Fruit fly (Drosophila melanogaster): ENCODE data around the gene RhoGEF3.

RhoGEF3 gene

DNA sequence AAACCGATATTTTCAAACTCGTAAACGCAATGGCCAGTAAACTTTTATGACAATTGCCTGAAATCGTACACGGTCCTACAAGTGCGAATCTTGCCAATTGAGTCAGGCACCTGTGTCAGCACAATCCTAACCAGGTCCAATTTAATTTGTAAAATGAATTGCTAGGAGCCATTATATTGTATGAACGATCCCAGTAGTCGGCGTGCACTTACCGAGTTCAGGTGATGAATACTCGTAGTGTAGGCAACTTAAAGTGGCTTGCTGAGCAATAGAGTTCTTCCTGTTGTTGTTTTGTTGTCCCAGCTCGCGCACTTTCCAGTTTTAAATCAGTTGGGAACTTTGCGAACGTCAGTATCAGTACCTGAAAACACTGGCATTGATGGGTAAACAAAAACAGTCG lies 63.3 kb downstream of the RhoGEF3 start:
- no peak for TF ChIP-seq Fer3 (tag; optimal IDR thresholded peaks at IDR 0.05)
- no peak for TF ChIP-seq sob (GFP tag; IDR thresholded peaks at IDR 0.05)
- TF ChIP-seq Oli (tag; optimal IDR thresholded peaks at IDR 0.05): no peak
- TF ChIP-seq dmrt11E (tag; optimal IDR thresholded peaks at IDR 0.05): no peak
- TF ChIP-seq pfk (GFP tag; optimal IDR thresholded peaks at IDR 0.05): no peak
- TF ChIP-seq HmgD (GFP tag; optimal IDR thresholded peaks at IDR 0.05): no peak
- no peak for TF ChIP-seq CG2129 (GFP tag; IDR thresholded peaks at IDR 0.05; ENCODE audit: partially characterized antibody)
- no peak for TF ChIP-seq CG10209 (GFP tag; optimal IDR thresholded peaks at IDR 0.05)
- no peak for TF ChIP-seq Sry-β (GFP tag; optimal IDR thresholded peaks at IDR 0.05)
- TF ChIP-seq odd (GFP tag; optimal IDR thresholded peaks at IDR 0.05): no peak
- TF ChIP-seq CG31224 (GFP tag; IDR thresholded peaks at IDR 0.05): no peak
- no peak for TF ChIP-seq lola (GFP tag; optimal IDR thresholded peaks at IDR 0.05)
- no peak for TF ChIP-seq CG16863 (GFP tag; optimal IDR thresholded peaks at IDR 0.05)
- no peak for TF ChIP-seq CG32767 (GFP tag; IDR thresholded peaks at IDR 0.05)
- no peak for TF ChIP-seq ato (GFP tag; IDR thresholded peaks at IDR 0.05; ENCODE audit: partially characterized antibody)
- TF ChIP-seq seq (GFP tag; IDR thresholded peaks at IDR 0.05): no peak
- no peak for TF ChIP-seq CG11247 (GFP tag; IDR thresholded peaks at IDR 0.05)

DNA sequence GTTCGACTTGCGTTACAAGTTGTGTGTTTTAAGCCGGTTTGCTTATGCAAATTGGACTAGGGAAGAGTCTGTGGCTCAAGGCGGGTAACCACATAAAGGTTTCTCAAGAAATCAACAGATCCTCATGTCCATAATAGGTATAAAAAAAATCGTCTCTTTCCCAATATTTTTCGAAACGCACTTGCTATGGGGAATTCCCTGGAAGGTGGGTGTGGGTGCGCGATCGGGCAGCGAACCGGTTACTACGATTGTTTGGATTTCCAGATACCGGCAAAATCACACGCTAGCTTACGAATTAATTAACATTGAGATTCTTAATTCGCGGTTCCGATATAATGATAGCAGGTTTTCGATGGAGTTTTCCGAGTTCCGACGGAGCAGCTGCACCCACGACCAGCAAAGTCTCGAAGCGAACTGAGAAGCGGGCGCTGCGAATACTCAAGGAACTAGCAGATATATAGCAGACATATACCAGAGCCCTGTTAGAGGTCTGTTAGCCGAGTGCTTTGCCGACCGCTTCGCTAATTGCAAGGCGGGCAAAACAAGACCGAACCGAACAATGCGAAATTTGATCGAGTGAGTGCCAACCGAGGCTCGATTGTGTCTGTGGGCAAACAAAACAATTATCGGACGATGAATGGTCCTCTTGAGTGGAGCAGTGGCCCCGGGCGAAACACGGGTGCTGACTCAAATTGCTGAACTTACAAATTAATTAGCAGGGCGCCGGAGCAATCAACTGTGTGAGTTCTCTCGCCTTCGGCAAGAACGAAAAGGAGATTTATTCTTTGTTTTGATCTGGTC lies 64.0 kb downstream of the RhoGEF3 start:
- TF ChIP-seq CG7786 (GFP tag; optimal IDR thresholded peaks at IDR 0.05) (no peak), unc-4 (GFP tag; IDR thresholded peaks at IDR 0.05; ENCODE audit: partially characterized antibody) (no peak), psq (GFP tag; optimal IDR thresholded peaks at IDR 0.05) (no peak), TFAM (GFP tag; optimal IDR thresholded peaks at IDR 0.05) (no peak), CG6272 (GFP tag; IDR thresholded peaks at IDR 0.05) (no peak), CG13894 (tag; optimal IDR thresholded peaks at IDR 0.05) (peak; percentile 45), nom (GFP tag; optimal IDR thresholded peaks at IDR 0.05) (peak; percentile 53), CG31224 (GFP tag; IDR thresholded peaks at IDR 0.05) (no peak), Deaf1 (tag; optimal IDR thresholded peaks at IDR 0.05) (peak; percentile 60), slbo (GFP tag; IDR thresholded peaks at IDR 0.05) (no peak), Poxn (GFP tag; IDR thresholded peaks at IDR 0.05) (no peak), Drgx (GFP tag; IDR thresholded peaks at IDR 0.05) (no peak), Fer3 (tag; optimal IDR thresholded peaks at IDR 0.05) (no peak), sc (optimal IDR thresholded peaks at IDR 0.05) (no peak), sc (GFP tag; optimal IDR thresholded peaks at IDR 0.05) (no peak), CG15073 (GFP tag; optimal IDR thresholded peaks at IDR 0.05) (no peak), CG1792 (GFP tag; optimal IDR thresholded peaks at IDR 0.05) (no peak), wor (GFP tag; IDR thresholded peaks at IDR 0.05) (no peak), CG13296 (GFP tag; optimal IDR thresholded peaks at IDR 0.05) (no peak), pros (GFP tag; optimal IDR thresholded peaks at IDR 0.05) (peak; percentile 62), CG1529 (GFP tag; optimal IDR thresholded peaks at IDR 0.05) (no peak), CHES-1-like (GFP tag; optimal IDR thresholded peaks at IDR 0.05) (no peak), chinmo (GFP tag; IDR thresholded peaks at IDR 0.05; ENCODE audit: partially characterized antibody) (peak; percentile 81; the same call in 2 of the 4 replicates), Atf-2 (GFP tag; optimal IDR thresholded peaks at IDR 0.05) (no peak), CG11456 (GFP tag; IDR thresholded peaks at IDR 0.05) (no peak), hb (GFP tag; IDR thresholded peaks at IDR 0.05; ENCODE audit: partially characterized antibody) (no peak), Jarid2 (GFP tag; optimal IDR thresholded peaks at IDR 0.05) (peak; percentile 43), CG7357 (GFP tag; IDR thresholded peaks at IDR 0.05) (no peak), abd-A (tag; optimal IDR thresholded peaks at IDR 0.05) (peak; percentile 44), Side (GFP tag; optimal IDR thresholded peaks at IDR 0.05) (no peak), CG8089 (GFP tag; optimal IDR thresholded peaks at IDR 0.05) (no peak), phol (tag; optimal IDR thresholded peaks at IDR 0.05) (no peak), hth (optimal IDR thresholded peaks at IDR 0.05) (no peak), Doc3 (GFP tag; IDR thresholded peaks at IDR 0.05; ENCODE audit: partially characterized antibody) (no peak)

Measured in whole organism, embryonic.